Fruit fly (Drosophila melanogaster) Kc167 (cell line): ENCODE measurements around the gene CG8135.

Source experiments
- Myc ChIP-seq: fragments of >200 bp; optimal IDR thresholded peaks from 2 replicates; lab custom pipeline; 2017; ENCODE audit warnings: missing external identifiers
- Sin3A ChIP-seq: fragments of >200 bp; optimal IDR thresholded peaks from 2 replicates; lab custom pipeline; 2018; ENCODE audit warnings: missing external identifiers
- h ChIP-seq: fragments of >200 bp; optimal IDR thresholded peaks from 3 replicates; lab custom pipeline; 2018; ENCODE audit warnings: missing external identifiers
- insv ChIP-seq: fragments of >200 bp; optimal IDR thresholded peaks from 3 replicates; lab custom pipeline; 2018; ENCODE audit warnings: missing external identifiers
- psq ChIP-seq: fragments of >200 bp; optimal IDR thresholded peaks from 2 replicates; lab custom pipeline; 2017; ENCODE audit warnings: missing external identifiers
- ttk ChIP-seq: sonication (Bioruptor generic); optimal IDR thresholded peaks from 2 replicates; lab custom pipeline; 2017; ENCODE audit warnings: missing external identifiers

CG8135 gene

DNA sequence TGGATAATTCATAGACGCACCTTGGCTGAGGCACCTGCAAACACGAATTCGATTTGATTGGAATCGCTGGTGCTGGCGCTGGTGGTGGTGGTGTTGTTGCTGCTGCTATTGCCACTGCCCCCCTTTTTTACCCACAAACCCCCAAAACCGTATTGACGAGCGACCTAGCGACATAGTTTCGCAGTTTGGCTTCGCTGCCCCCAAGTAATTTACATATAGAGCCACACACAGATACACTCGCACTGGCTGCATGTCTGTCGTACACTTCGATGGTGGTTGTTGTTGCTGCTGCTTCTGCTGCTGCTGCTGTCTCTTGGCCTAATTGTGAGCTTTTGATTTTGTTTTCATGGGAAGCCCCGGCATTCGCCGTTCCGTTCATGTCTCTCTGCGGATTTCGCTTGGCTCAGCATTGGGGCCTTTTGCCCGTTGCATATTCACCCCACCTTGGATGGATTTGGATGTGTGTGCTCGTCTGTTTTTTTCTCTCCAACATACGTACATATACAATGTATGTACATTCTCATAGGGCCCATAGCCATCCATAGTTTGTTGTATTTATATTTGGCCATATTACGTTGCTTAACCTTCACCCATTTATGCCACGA is 20.0 kb downstream of the CG8135 start:
- TF ChIP-seq ttk (lab: Kevin White, UChicago) (no peak), psq (lab: Kevin White, UChicago) (no peak), Sin3A (lab: Kevin White, UChicago) (no peak), Myc (lab: Kevin White, UChicago) (no peak), insv (lab: Kevin White, UChicago) (no peak), h (no peak)

DNA sequence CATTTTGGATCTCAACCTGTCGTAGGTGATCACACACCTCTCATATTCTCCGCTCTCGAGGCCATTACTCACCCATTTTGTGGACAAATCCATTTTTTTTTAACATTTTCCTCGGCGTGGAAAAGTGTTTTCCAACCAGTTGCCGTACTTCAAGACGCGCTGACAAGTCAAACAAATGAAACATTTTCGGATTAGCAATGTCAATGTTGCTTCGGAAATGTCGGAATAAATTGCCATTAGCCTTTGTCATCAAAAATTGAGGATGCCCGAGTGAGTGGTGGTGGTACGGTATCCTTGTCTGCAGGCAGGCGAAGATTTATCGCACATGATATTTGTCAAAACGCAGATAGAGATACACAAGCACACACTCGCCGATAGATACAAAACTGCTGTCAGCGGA is 23.1 kb downstream of the CG8135 start:
- TF ChIP-seq insv (lab: Kevin White, UChicago) (no peak), h (no peak), Sin3A (lab: Kevin White, UChicago) (no peak), psq (lab: Kevin White, UChicago) (no peak), ttk (lab: Kevin White, UChicago) (no peak), Myc (lab: Kevin White, UChicago) (no peak)

dm6 chr3R:9428189-9428699 is 24.1 kb downstream of the CG8135 start:
- no peak for TF ChIP-seq psq (lab: Kevin White, UChicago)
- TF ChIP-seq Sin3A (lab: Kevin White, UChicago), result no peak
- no peak for TF ChIP-seq insv (lab: Kevin White, UChicago)
- TF ChIP-seq Myc (lab: Kevin White, UChicago), result no peak
- no peak for TF ChIP-seq ttk (lab: Kevin White, UChicago)
- TF ChIP-seq h, result no peak

DNA sequence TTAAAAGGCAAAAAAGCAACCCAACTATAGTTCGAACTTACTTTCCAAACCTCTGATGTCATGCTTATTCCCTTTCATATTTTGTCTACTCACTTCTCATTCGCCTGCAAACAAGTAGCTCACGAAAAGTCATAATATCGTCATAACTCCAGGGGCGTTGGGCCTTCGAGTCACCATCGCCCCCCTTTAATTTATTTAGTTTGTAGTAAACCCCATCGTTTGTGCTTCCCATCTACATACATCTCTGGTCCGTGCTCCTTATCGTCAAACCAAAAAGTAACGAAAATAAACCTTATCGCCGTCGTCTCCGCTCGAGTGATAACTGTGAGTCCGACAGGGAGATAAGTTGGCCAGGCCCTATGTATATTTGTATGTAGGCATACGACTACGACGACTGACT is 24.8 kb downstream of the CG8135 start:
- TF ChIP-seq psq (lab: Kevin White, UChicago) (no peak), ttk (lab: Kevin White, UChicago) (no peak), insv (lab: Kevin White, UChicago) (no peak), Myc (lab: Kevin White, UChicago) (no peak), h (no peak), Sin3A (lab: Kevin White, UChicago) (no peak)

- TF ChIP-seq Myc (lab: Kevin White, UChicago) (no peak), insv (lab: Kevin White, UChicago) (no peak), psq (lab: Kevin White, UChicago) (no peak), Sin3A (lab: Kevin White, UChicago) (no peak), h (no peak), ttk (lab: Kevin White, UChicago) (no peak)
These were observed 26.4 kb downstream of the CG8135 start for dm6 chr3R:9430344-9431253.

DNA sequence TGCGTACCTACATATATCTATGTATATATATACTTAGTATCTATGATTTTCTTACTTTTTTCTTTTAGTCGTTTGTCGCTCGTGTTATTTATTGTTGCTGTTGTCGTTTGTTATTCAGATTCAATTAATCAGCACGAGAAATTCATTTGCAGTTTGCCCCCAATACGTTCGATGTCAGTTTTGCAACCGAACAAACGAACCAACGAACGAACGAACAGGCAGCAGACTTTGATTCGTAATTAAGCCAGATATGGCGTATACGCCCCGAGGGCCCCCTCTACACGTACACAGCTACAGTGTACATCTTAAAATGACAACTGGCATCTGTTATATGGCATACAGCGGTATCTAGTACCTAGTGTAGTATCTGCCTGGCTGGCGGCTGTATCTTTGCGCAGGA is 29.1 kb downstream of the CG8135 start:
- no peak for TF ChIP-seq Myc (lab: Kevin White, UChicago)
- no peak for TF ChIP-seq Sin3A (lab: Kevin White, UChicago)
- TF ChIP-seq psq (lab: Kevin White, UChicago), result no peak
- no peak for TF ChIP-seq h
- no peak for TF ChIP-seq insv (lab: Kevin White, UChicago)

- TF ChIP-seq insv (lab: Kevin White, UChicago) (no peak), Sin3A (lab: Kevin White, UChicago) (no peak), h (no peak), Myc (lab: Kevin White, UChicago) (no peak), ttk (lab: Kevin White, UChicago) (no peak), psq (lab: Kevin White, UChicago) (no peak)
These were observed 29.6 kb downstream of the CG8135 start for dm6 chr3R:9433774-9434173.

- TF ChIP-seq Sin3A (lab: Kevin White, UChicago) (no peak), Myc (lab: Kevin White, UChicago) (no peak), ttk (lab: Kevin White, UChicago) (no peak), h (no peak), psq (lab: Kevin White, UChicago) (no peak), insv (lab: Kevin White, UChicago) (no peak)
These were observed 30.6 kb downstream of the CG8135 start for dm6 chr3R:9434543-9435407.

- TF ChIP-seq Myc (lab: Kevin White, UChicago) (no peak), Sin3A (lab: Kevin White, UChicago) (no peak), ttk (lab: Kevin White, UChicago) (no peak), insv (lab: Kevin White, UChicago) (no peak), psq (lab: Kevin White, UChicago) (no peak), h (no peak)
These were observed 31.7 kb downstream of the CG8135 start for dm6 chr3R:9435898-9436297.

DNA sequence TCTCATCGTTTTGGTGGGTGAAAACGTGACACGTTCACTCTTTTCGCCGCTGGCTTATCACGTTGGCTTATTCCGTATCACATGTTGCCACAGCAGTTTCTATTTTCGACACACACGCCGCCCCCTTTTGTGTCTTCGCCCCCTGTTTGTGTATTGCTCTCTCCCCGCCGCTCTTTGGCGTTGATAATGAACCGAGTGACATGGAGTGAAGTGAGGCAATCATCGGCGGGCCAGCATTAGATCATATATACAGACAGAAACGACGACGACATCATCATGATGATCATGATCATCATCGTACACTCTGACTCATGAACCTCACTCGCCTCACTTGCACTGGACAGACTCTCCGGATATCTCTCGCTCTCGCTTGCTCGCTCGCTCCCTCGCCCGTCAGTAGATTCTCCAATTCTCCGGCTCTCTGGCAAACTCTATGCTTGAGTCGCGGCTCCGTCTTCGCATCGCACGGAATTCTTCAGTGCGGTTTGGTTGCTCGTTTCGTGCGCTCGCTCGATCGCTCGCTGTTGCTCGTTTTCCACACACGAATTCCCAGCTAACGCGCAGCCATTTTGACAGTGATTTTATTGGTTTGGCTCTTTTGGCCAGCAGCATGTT is 32.3 kb downstream of the CG8135 start:
- no peak for TF ChIP-seq psq (lab: Kevin White, UChicago)
- no peak for TF ChIP-seq ttk (lab: Kevin White, UChicago)
- TF ChIP-seq insv (lab: Kevin White, UChicago), result no peak
- no peak for TF ChIP-seq Myc (lab: Kevin White, UChicago)
- no peak for TF ChIP-seq h
- TF ChIP-seq Sin3A (lab: Kevin White, UChicago), result no peak
